Fruit fly (Drosophila melanogaster) whole organism, wandering third instar larva: ENCODE measurements around the gene AstA.

Experiments
- Abd-B ChIP-seq: fragments of >200 bp; optimal IDR thresholded peaks from 2 replicates; lab custom pipeline; 2017; ENCODE audit warnings: missing biosample characterization, missing genetic modification characterization
- CG32264 ChIP-seq: fragments of 200-800 bp; sonication (Bioruptor generic); optimal IDR thresholded peaks from 2 replicates; lab custom pipeline; 2016; ENCODE audit warnings: missing biosample characterization, missing genetic modification characterization
- CG9705 ChIP-seq: fragments of 200-800 bp; sonication (Bioruptor generic); optimal IDR thresholded peaks from 2 replicates; lab custom pipeline; 2018; ENCODE audit warnings: missing biosample characterization, mild to moderate bottlenecking, missing genetic modification characterization
- Dfd ChIP-seq: fragments of >200 bp; optimal IDR thresholded peaks from 2 replicates; lab custom pipeline; 2017; ENCODE audit warnings: missing biosample characterization, missing genetic modification characterization
- Dif ChIP-seq: fragments of 200-275, 200-300 bp; sonication (Bioruptor generic); optimal IDR thresholded peaks from 2 replicates; lab custom pipeline; 2018; ENCODE audit warnings: missing biosample characterization, missing genetic modification characterization; ENCODE audit not compliant: partially characterized antibody
- GATAd ChIP-seq: sonication (Bioruptor generic); optimal IDR thresholded peaks from 2 replicates; lab custom pipeline; 2016; ENCODE audit warnings: missing biosample characterization, missing genetic modification characterization
- HLH106 ChIP-seq: fragments of 200-800 bp; optimal IDR thresholded peaks from 3 replicates; lab custom pipeline; 2019; ENCODE audit warnings: missing biosample characterization, mild to moderate bottlenecking, missing genetic modification characterization, moderate library complexity
- Hr78 ChIP-seq: fragments of >200 bp; optimal IDR thresholded peaks from 2 replicates; lab custom pipeline; 2017; ENCODE audit warnings: missing biosample characterization, missing genetic modification characterization
- Hr83 ChIP-seq: fragments of 200-300 bp; sonication (Bioruptor generic); optimal IDR thresholded peaks from 2 replicates; lab custom pipeline; 2016; ENCODE audit warnings: missing biosample characterization, mild to moderate bottlenecking, missing genetic modification characterization, moderate library complexity; ENCODE audit not compliant: poor library complexity, severe bottlenecking
- Jra ChIP-seq: sonication (Bioruptor generic); optimal IDR thresholded peaks from 2 replicates; lab custom pipeline; 2016; ENCODE audit warnings: missing biosample characterization, missing genetic modification characterization
- Mio ChIP-seq: sonication (Bioruptor generic); optimal IDR thresholded peaks from 2 replicates; lab custom pipeline; 2016; ENCODE audit warnings: missing biosample characterization, missing genetic modification characterization
- Myc ChIP-seq: fragments of >200 bp; optimal IDR thresholded peaks from 2 replicates; lab custom pipeline; 2017
- N ChIP-seq: fragments of >200 bp; optimal IDR thresholded peaks from 2 replicates; lab custom pipeline; 2018; ENCODE audit warnings: missing biosample characterization, missing external identifiers, missing genetic modification characterization
- OdsH ChIP-seq: fragments of 200-800 bp; sonication (Bioruptor generic); optimal IDR thresholded peaks from 2 replicates; lab custom pipeline; 2016; ENCODE audit warnings: missing biosample characterization, mild to moderate bottlenecking, missing genetic modification characterization
- Rel ChIP-seq, 2 experiments: fragments of 200-800 bp; sonication (Bioruptor generic) in 1 of 2; optimal IDR thresholded peaks; 2 replicates in 1 of 2; 3 replicates in 1 of 2; lab custom pipeline; 2016 to 2019; ENCODE audit warnings: mild to moderate bottlenecking in 2 of 2, missing biosample characterization in 2 of 2, missing genetic modification characterization in 2 of 2, moderate library complexity in 1 of 2
- Sp1 ChIP-seq: fragments of 200-800 bp; sonication (Bioruptor generic); optimal IDR thresholded peaks from 3 replicates; lab custom pipeline; 2019; ENCODE audit warnings: missing biosample characterization, mild to moderate bottlenecking, missing genetic modification characterization, moderate library complexity
- br ChIP-seq: fragments of 200-800 bp; sonication (Bioruptor generic); optimal IDR thresholded peaks from 2 replicates; lab custom pipeline; 2016; ENCODE audit warnings: missing biosample characterization, missing genetic modification characterization
- brk ChIP-seq: fragments of 200-800 bp; sonication (Bioruptor generic); optimal IDR thresholded peaks from 2 replicates; lab custom pipeline; 2016; ENCODE audit warnings: missing biosample characterization, mild to moderate bottlenecking, missing genetic modification characterization
- dl ChIP-seq, 2 experiments: fragments of 175-275, 200-275 bp in 1 of 2; fragments of 200-275 bp in 1 of 2; sonication (Bioruptor generic); optimal IDR thresholded peaks; lab custom pipeline; 2018; ENCODE audit warnings: mild to moderate bottlenecking in 2 of 2, missing biosample characterization in 2 of 2, missing genetic modification characterization in 2 of 2, moderate library complexity in 2 of 2; ENCODE audit not compliant: partially characterized antibody in 2 of 2, insufficient read depth in 1 of 2
- dmrt93B ChIP-seq: fragments of 200-800 bp; sonication (Bioruptor generic); optimal IDR thresholded peaks from 2 replicates; lab custom pipeline; 2018; ENCODE audit warnings: missing biosample characterization, mild to moderate bottlenecking, missing genetic modification characterization
- dsf ChIP-seq: sonication (Bioruptor generic); optimal IDR thresholded peaks from 2 replicates; lab custom pipeline; 2016; ENCODE audit warnings: missing biosample characterization, missing genetic modification characterization, borderline replicate concordance
- ey ChIP-seq: fragments of 200-800 bp; sonication (Bioruptor generic); optimal IDR thresholded peaks from 2 replicates; lab custom pipeline; 2016; ENCODE audit warnings: missing biosample characterization, missing genetic modification characterization
- foxo ChIP-seq, 2 experiments: fragments of 200-800 bp; sonication (Bioruptor generic); optimal IDR thresholded peaks; 2 replicates in 1 of 2; 3 replicates in 1 of 2; lab custom pipeline; 2016 to 2017; ENCODE audit warnings: missing biosample characterization in 2 of 2, missing genetic modification characterization in 2 of 2
- fru ChIP-seq: fragments of 200-800 bp; sonication (Bioruptor generic); optimal IDR thresholded peaks from 3 replicates; lab custom pipeline; 2016; ENCODE audit warnings: missing biosample characterization, mild to moderate bottlenecking, missing genetic modification characterization
- h ChIP-seq: fragments of 200-800 bp; sonication (Bioruptor generic); optimal IDR thresholded peaks from 3 replicates; lab custom pipeline; 2016; ENCODE audit warnings: missing biosample characterization, mild to moderate bottlenecking, missing genetic modification characterization
- jim ChIP-seq: fragments of 175-275, 200-325 bp; sonication (Bioruptor generic); optimal IDR thresholded peaks from 2 replicates; lab custom pipeline; 2016; ENCODE audit warnings: missing biosample characterization, mild to moderate bottlenecking, missing genetic modification characterization
- lola ChIP-seq: fragments of >200 bp; optimal IDR thresholded peaks from 2 replicates; lab custom pipeline; 2017; ENCODE audit warnings: missing biosample characterization, missing genetic modification characterization
- pan ChIP-seq: fragments of >200 bp; optimal IDR thresholded peaks from 2 replicates; lab custom pipeline; 2017
- psq ChIP-seq: fragments of 200-800 bp; sonication (Bioruptor generic); optimal IDR thresholded peaks from 3 replicates; lab custom pipeline; 2017; ENCODE audit warnings: missing biosample characterization, mild to moderate bottlenecking, missing genetic modification characterization, moderate library complexity
- rgr ChIP-seq: fragments of 200-800 bp; sonication (Bioruptor generic); optimal IDR thresholded peaks from 3 replicates; lab custom pipeline; 2016; ENCODE audit warnings: missing biosample characterization, mild to moderate bottlenecking, missing genetic modification characterization
- sage ChIP-seq: fragments of 200-800 bp; sonication (Bioruptor generic); optimal IDR thresholded peaks from 2 replicates; lab custom pipeline; 2016; ENCODE audit warnings: missing biosample characterization, mild to moderate bottlenecking, missing genetic modification characterization
- sv ChIP-seq: fragments of 200-800 bp; sonication (Bioruptor generic); optimal IDR thresholded peaks from 3 replicates; lab custom pipeline; 2016; ENCODE audit warnings: missing biosample characterization, missing genetic modification characterization
- tai ChIP-seq: sonication (Bioruptor generic); optimal IDR thresholded peaks from 2 replicates; lab custom pipeline; 2016; ENCODE audit warnings: missing biosample characterization, missing genetic modification characterization
- usp ChIP-seq: fragments of >200 bp; optimal IDR thresholded peaks from 2 replicates; lab custom pipeline; 2017; ENCODE audit warnings: missing biosample characterization, missing genetic modification characterization
- woc ChIP-seq: sonication (Bioruptor generic); optimal IDR thresholded peaks from 2 replicates; lab custom pipeline; 2016; ENCODE audit warnings: missing biosample characterization, mild to moderate bottlenecking, missing genetic modification characterization

Gene AstA

DNA sequence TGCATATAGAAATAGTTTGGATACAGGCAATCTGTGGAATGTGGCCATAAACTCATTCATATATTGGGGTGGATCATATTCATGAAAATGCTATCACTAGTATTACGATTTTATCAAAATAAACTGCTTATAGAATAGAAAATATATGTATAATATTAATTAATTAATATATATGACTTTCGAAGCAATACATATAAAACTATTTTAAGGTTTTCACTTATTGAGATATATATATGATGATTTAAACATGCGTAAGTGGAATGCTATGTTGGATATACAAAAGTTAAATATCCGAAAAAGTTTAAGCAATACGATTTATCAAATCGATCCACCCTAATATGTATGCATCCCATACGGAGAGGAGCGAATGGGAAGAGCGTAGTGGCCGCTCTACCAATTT, 33.7 kb upstream of the AstA start:
- no peak for TF ChIP-seq pan (lab: Kevin White, UChicago)
- TF ChIP-seq Hr78 (GFP tag; lab: Kevin White, UChicago): no peak
- no peak for TF ChIP-seq woc (GFP tag; lab: Kevin White, UChicago)
- TF ChIP-seq HLH106: no peak
- TF ChIP-seq jim (GFP tag; lab: Kevin White, UChicago): no peak
- TF ChIP-seq sage (GFP tag; lab: Kevin White, UChicago): no peak
- no peak for TF ChIP-seq dl (GFP tag; optimal IDR thresholded peaks at IDR 0.05; lab: Kevin White, UChicago; ENCODE audit: insufficient read depth in 1 of 2, partially characterized antibody in 2 of 2)
- no peak for TF ChIP-seq Dif (GFP tag; lab: Kevin White, UChicago)

dm6 chr3R:24790036-24790435, 25.2 kb upstream of the AstA start, which contains the start of gene CG13634:
Gene CG13634 (minus strand): TSS chr3R:24790136.
- TF ChIP-seq Mio (GFP tag; lab: Kevin White, UChicago): no peak
- no peak for TF ChIP-seq woc (GFP tag; lab: Kevin White, UChicago)
- no peak for TF ChIP-seq dl (GFP tag; optimal IDR thresholded peaks at IDR 0.05; lab: Kevin White, UChicago; ENCODE audit: insufficient read depth in 1 of 2, partially characterized antibody in 2 of 2)
- TF ChIP-seq CG9705 (GFP tag; lab: Kevin White, UChicago): no peak
- no peak for TF ChIP-seq OdsH (GFP tag; lab: Kevin White, UChicago)
- TF ChIP-seq dmrt93B (GFP tag; lab: Kevin White, UChicago): no peak
- TF ChIP-seq lola (GFP tag; lab: Kevin White, UChicago): no peak
- no peak for TF ChIP-seq Hr78 (GFP tag; lab: Kevin White, UChicago)
- no peak for TF ChIP-seq sage (GFP tag; lab: Kevin White, UChicago)
- no peak for TF ChIP-seq dsf (GFP tag; lab: Kevin White, UChicago)
- TF ChIP-seq rgr (GFP tag; lab: Kevin White, UChicago): no peak
- TF ChIP-seq h: no peak
- TF ChIP-seq Dfd: no peak
- no peak for TF ChIP-seq Jra (GFP tag; lab: Kevin White, UChicago)
- TF ChIP-seq fru (GFP tag; lab: Kevin White, UChicago): no peak
- no peak for TF ChIP-seq psq (GFP tag; lab: Kevin White, UChicago)

dm6 chr3R:24787734-24788133, 22.9 kb upstream of the AstA start, which contains the start of gene Ets96B:
Gene Ets96B (plus strand): TSS chr3R:24788054.
- TF ChIP-seq brk (GFP tag; lab: Kevin White, UChicago) (no peak), psq (GFP tag; lab: Kevin White, UChicago) (no peak), Hr83 (GFP tag; lab: Kevin White, UChicago) (no peak), br (GFP tag; lab: Kevin White, UChicago) (no peak), CG9705 (GFP tag; lab: Kevin White, UChicago) (no peak), woc (GFP tag; lab: Kevin White, UChicago) (no peak)

- TF ChIP-seq lola (GFP tag; lab: Kevin White, UChicago) (no peak), brk (GFP tag; lab: Kevin White, UChicago) (no peak), HLH106 (peak; percentile 66), Hr83 (GFP tag; lab: Kevin White, UChicago) (peak; percentile 34), usp (GFP tag; lab: Kevin White, UChicago) (no peak), Hr78 (GFP tag; lab: Kevin White, UChicago) (no peak), psq (GFP tag; lab: Kevin White, UChicago) (peak; percentile 57), foxo (GFP tag; optimal IDR thresholded peaks at IDR 0.05; lab: Kevin White, UChicago) (peak in 1 of 2 experiments; percentile 47), sv (peak; percentile 76), woc (GFP tag; lab: Kevin White, UChicago) (no peak), OdsH (GFP tag; lab: Kevin White, UChicago) (peak; percentile 54), h (peak; percentile 71), Abd-B (GFP tag; lab: Kevin White, UChicago) (no peak), Rel (GFP tag; optimal IDR thresholded peaks at IDR 0.05; lab: Kevin White, UChicago) (no peak), Rel (tag; optimal IDR thresholded peaks at IDR 0.05; lab: Kevin White, UChicago) (peak; percentile 5), ey (GFP tag; lab: Kevin White, UChicago) (peak; percentile 28), Jra (GFP tag; lab: Kevin White, UChicago) (no peak), Mio (GFP tag; lab: Kevin White, UChicago) (no peak), jim (GFP tag; lab: Kevin White, UChicago) (no peak), sage (GFP tag; lab: Kevin White, UChicago) (peak; percentile 45), Dfd (no peak), N (GFP tag; lab: Kevin White, UChicago) (no peak), Dif (GFP tag; lab: Kevin White, UChicago) (no peak), CG32264 (GFP tag; lab: Kevin White, UChicago) (peak; percentile 27), rgr (GFP tag; lab: Kevin White, UChicago) (peak; percentile 87), dmrt93B (GFP tag; lab: Kevin White, UChicago) (peak; percentile 90), pan (lab: Kevin White, UChicago) (no peak), Sp1 (GFP tag; lab: Kevin White, UChicago) (peak; percentile 67), tai (no peak), Myc (no peak), GATAd (GFP tag; lab: Kevin White, UChicago) (no peak), CG9705 (GFP tag; lab: Kevin White, UChicago) (peak; percentile 79), br (GFP tag; lab: Kevin White, UChicago) (peak; percentile 49), fru (GFP tag; lab: Kevin White, UChicago) (peak; percentile 47)
Measured at dm6 chr3R:24787042-24787565, 22.2 kb upstream of the AstA start, which contains the start of gene CG5805. Gene CG5805 (minus strand): TSS chr3R:24787421.
